Fruit fly (Drosophila melanogaster) whole organism, pupa: ENCODE results near the gene Argk2.

Experiments used
- CG10348 ChIP-seq: fragments of 200-800 bp; sonication (Bioruptor generic); IDR thresholded peaks from 2 replicates; pipeline ENCODE4 v1.3.6; 2022; ENCODE audit warnings: missing biosample characterization, missing genetic modification characterization
- CG12605 ChIP-seq: fragments of 200-800 bp; sonication (Bioruptor generic); IDR thresholded peaks from 2 replicates; pipeline ENCODE4 v1.3.6; 2022; ENCODE audit warnings: missing biosample characterization, missing genetic modification characterization
- CG14655 ChIP-seq: fragments of 200-800 bp; sonication (Bioruptor generic); optimal IDR thresholded peaks from 3 replicates; lab custom pipeline; 2017; ENCODE audit warnings: mild to moderate bottlenecking, missing biosample characterization, missing genetic modification reagents, missing genetic modification characterization
- CG8159 ChIP-seq: fragments of 200-800 bp; sonication (Bioruptor generic); optimal IDR thresholded peaks from 3 replicates; lab custom pipeline; 2018; ENCODE audit warnings: missing biosample characterization, mild to moderate bottlenecking, missing genetic modification characterization, moderate library complexity
- CG8301 ChIP-seq: fragments of 200-800 bp; sonication (Bioruptor generic); optimal IDR thresholded peaks from 2 replicates; lab custom pipeline; 2018; ENCODE audit warnings: missing biosample characterization, mild to moderate bottlenecking, missing genetic modification characterization
- rn ChIP-seq: fragments of 200-800 bp; sonication (Bioruptor generic); IDR thresholded peaks from 2 replicates; pipeline ENCODE4 v1.3.6; 2022; ENCODE audit warnings: missing biosample characterization, missing genetic modification characterization

DNA sequence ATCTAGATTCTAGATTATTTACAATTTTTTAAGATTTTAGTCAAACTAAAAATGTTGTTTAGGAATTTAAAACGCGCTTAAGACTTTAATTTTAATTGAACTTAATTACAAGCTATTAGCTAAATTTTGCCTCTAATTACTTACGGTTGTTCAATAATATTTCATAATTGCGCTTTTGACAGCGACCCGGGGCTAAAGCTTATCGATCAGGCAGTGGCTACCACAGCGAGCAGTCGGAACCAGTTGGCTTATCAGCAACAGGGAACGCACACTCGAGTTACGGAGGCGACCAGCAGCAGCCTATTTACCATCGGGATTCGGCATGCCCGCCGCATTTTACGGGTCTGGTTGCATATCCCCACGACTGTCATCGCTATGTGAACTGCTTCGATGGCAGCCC is 27.6 kb downstream of the Argk2 start:
- TF ChIP-seq CG14655 (no peak), CG10348 (GFP tag; lab: Robert Waterston, UW) (no peak), CG12605 (no peak), CG8301 (tag; lab: Kevin White, UChicago) (no peak), CG8159 (tag; lab: Kevin White, UChicago) (no peak), rn (GFP tag; lab: Robert Waterston, UW) (no peak)
